Worm (Caenorhabditis elegans) whole organism, mixed stage, embryonic: ENCODE results near the gene pst-2.

Source experiments
- M03D4.4 ChIP-seq: sonication (generic microtip); optimal IDR thresholded peaks from 2 replicates; lab custom pipeline; 2017; ENCODE audit warnings: mild to moderate bottlenecking, missing genetic modification characterization, missing compliant biosample characterization
- bed-3 ChIP-seq: fragments of 200-800 bp; sonication (Bioruptor generic); optimal IDR thresholded peaks from 3 replicates; lab custom pipeline; 2018; ENCODE audit warnings: mild to moderate bottlenecking, missing genetic modification characterization, moderate library complexity, missing compliant biosample characterization
- blmp-1 ChIP-seq: fragments of 150-350 bp; optimal IDR thresholded peaks from 2 replicates; lab custom pipeline; 2014; ENCODE audit warnings: missing biosample characterization, missing genetic modification characterization
- ceh-39 ChIP-seq: fragments of 150-350 bp; optimal IDR thresholded peaks from 2 replicates; lab custom pipeline; 2014; ENCODE audit warnings: missing biosample characterization, missing genetic modification characterization
- ceh-43 ChIP-seq: fragments of 200-800 bp; sonication (Bioruptor generic); optimal IDR thresholded peaks from 2 replicates; lab custom pipeline; 2018; ENCODE audit warnings: mild to moderate bottlenecking, missing genetic modification characterization, moderate library complexity, missing compliant biosample characterization
- ceh-83 ChIP-seq: fragments of 200-800 bp; sonication (Bioruptor generic); optimal IDR thresholded peaks from 2 replicates; lab custom pipeline; 2018; ENCODE audit warnings: mild to moderate bottlenecking, missing genetic modification characterization, missing compliant biosample characterization
- ces-1 ChIP-seq: fragments of 150-350 bp; optimal IDR thresholded peaks from 2 replicates; lab custom pipeline; 2014; ENCODE audit warnings: missing biosample characterization, missing genetic modification reagents, missing genetic modification characterization
- cnd-1 ChIP-seq: fragments of 200-800 bp; sonication (Bioruptor generic); optimal IDR thresholded peaks from 2 replicates; lab custom pipeline; 2018; ENCODE audit warnings: mild to moderate bottlenecking, missing genetic modification characterization, missing compliant biosample characterization
- drap-1 ChIP-seq: fragments of 200-800 bp; sonication (Bioruptor generic); optimal IDR thresholded peaks from 3 replicates; lab custom pipeline; 2018; ENCODE audit warnings: mild to moderate bottlenecking, missing genetic modification characterization, missing compliant biosample characterization
- elt-1 ChIP-seq: sonication (generic microtip); optimal IDR thresholded peaks from 2 replicates; lab custom pipeline; 2017; ENCODE audit warnings: missing genetic modification characterization, mild to moderate bottlenecking, missing compliant biosample characterization, antibody characterized with exemption, moderate library complexity, borderline replicate concordance; ENCODE audit not compliant: insufficient read depth
- elt-3 ChIP-seq: fragments of 150-350 bp; optimal IDR thresholded peaks from 2 replicates; lab custom pipeline; 2014; ENCODE audit warnings: missing biosample characterization, missing genetic modification characterization
- flh-1 ChIP-seq: fragments of 200-800 bp; sonication (Bioruptor generic); optimal IDR thresholded peaks from 2 replicates; lab custom pipeline; 2018; ENCODE audit warnings: mild to moderate bottlenecking, missing genetic modification characterization, moderate library complexity, missing compliant biosample characterization
- ham-2 ChIP-seq: fragments of 200-800 bp; sonication (Bioruptor generic); optimal IDR thresholded peaks from 2 replicates; lab custom pipeline; 2018; ENCODE audit warnings: mild to moderate bottlenecking, missing genetic modification characterization, missing compliant biosample characterization
- hlh-1 ChIP-seq: fragments of 150-350 bp; optimal IDR thresholded peaks from 2 replicates; lab custom pipeline; 2014; ENCODE audit warnings: missing biosample characterization, missing genetic modification reagents, missing genetic modification characterization
- lin-13 ChIP-seq: fragments of 150-350 bp; optimal IDR thresholded peaks from 2 replicates; lab custom pipeline; 2014; ENCODE audit warnings: missing biosample characterization, missing genetic modification characterization
- lin-32 ChIP-seq: fragments of 200-800 bp; sonication (Bioruptor generic); optimal IDR thresholded peaks from 2 replicates; lab custom pipeline; 2018; ENCODE audit warnings: mild to moderate bottlenecking, missing genetic modification characterization, missing compliant biosample characterization
- lsy-2 ChIP-seq: fragments of 150-350 bp; optimal IDR thresholded peaks from 2 replicates; lab custom pipeline; 2014; ENCODE audit warnings: missing biosample characterization, missing genetic modification characterization
- mab-5 ChIP-seq: fragments of 150-350 bp; optimal IDR thresholded peaks from 2 replicates; lab custom pipeline; 2014; ENCODE audit warnings: missing biosample characterization, missing genetic modification characterization
- mep-1 ChIP-seq: fragments of 150-350 bp; optimal IDR thresholded peaks from 2 replicates; lab custom pipeline; 2017; ENCODE audit warnings: missing biosample characterization, missing genetic modification reagents, missing genetic modification characterization, inconsistent platforms
- mls-2 ChIP-seq: sonication (generic microtip); optimal IDR thresholded peaks from 2 replicates; lab custom pipeline; 2016; ENCODE audit warnings: mild to moderate bottlenecking, missing genetic modification characterization, moderate library complexity, missing compliant biosample characterization
- nhr-12 ChIP-seq: fragments of 150-350 bp; optimal IDR thresholded peaks from 2 replicates; lab custom pipeline; 2014; ENCODE audit warnings: missing biosample characterization, missing genetic modification characterization
- nhr-2 ChIP-seq: fragments of 150-350 bp; optimal IDR thresholded peaks from 2 replicates; lab custom pipeline; 2014; ENCODE audit warnings: missing biosample characterization, missing genetic modification characterization
- nhr-237 ChIP-seq: fragments of 150-350 bp; optimal IDR thresholded peaks from 2 replicates; lab custom pipeline; 2014; ENCODE audit warnings: missing biosample characterization, missing genetic modification characterization
- nhr-28 ChIP-seq: fragments of 150-350 bp; optimal IDR thresholded peaks from 2 replicates; lab custom pipeline; 2014; ENCODE audit warnings: missing biosample characterization, missing genetic modification characterization
- nhr-76 ChIP-seq: sonication (generic microtip); optimal IDR thresholded peaks from 2 replicates; lab custom pipeline; 2017; ENCODE audit warnings: missing biosample characterization, missing genetic modification characterization
- pha-4 ChIP-seq: fragments of 150-350 bp; optimal IDR thresholded peaks from 2 replicates; lab custom pipeline; 2018; ENCODE audit warnings: missing biosample characterization, missing genetic modification reagents, missing genetic modification characterization
- sem-2 ChIP-seq: fragments of 200-800 bp; sonication (Bioruptor generic); optimal IDR thresholded peaks from 2 replicates; lab custom pipeline; 2018; ENCODE audit warnings: mild to moderate bottlenecking, missing genetic modification characterization, missing compliant biosample characterization
- snpc-4 ChIP-seq: fragments of 150-350 bp; optimal IDR thresholded peaks from 2 replicates; lab custom pipeline; 2014; ENCODE audit warnings: missing biosample characterization, missing genetic modification characterization
- sptf-1 ChIP-seq: sonication (generic microtip); optimal IDR thresholded peaks from 2 replicates; lab custom pipeline; 2017; ENCODE audit warnings: mild to moderate bottlenecking, missing genetic modification characterization, moderate library complexity, missing compliant biosample characterization
- tbx-8 ChIP-seq: fragments of 200-800 bp; sonication (Bioruptor generic); optimal IDR thresholded peaks from 2 replicates; lab custom pipeline; 2018; ENCODE audit warnings: mild to moderate bottlenecking, missing genetic modification characterization, moderate library complexity, missing compliant biosample characterization
- unc-120 ChIP-seq: sonication (generic microtip); optimal IDR thresholded peaks from 2 replicates; lab custom pipeline; 2017; ENCODE audit warnings: missing genetic modification characterization, missing compliant biosample characterization; ENCODE audit not compliant: poor library complexity, severe bottlenecking
- unc-39 ChIP-seq: fragments of 150-350 bp; optimal IDR thresholded peaks from 2 replicates; lab custom pipeline; 2014; ENCODE audit warnings: missing biosample characterization, missing genetic modification characterization
- unc-62 ChIP-seq: fragments of 150-350 bp; optimal IDR thresholded peaks from 2 replicates; lab custom pipeline; 2014; ENCODE audit warnings: missing biosample characterization, missing genetic modification reagents, missing genetic modification characterization
- zip-8 ChIP-seq: fragments of 150-350 bp; optimal IDR thresholded peaks from 2 replicates; lab custom pipeline; 2014; ENCODE audit warnings: missing biosample characterization, missing genetic modification characterization
- ztf-11 ChIP-seq: fragments of 150-350 bp; optimal IDR thresholded peaks from 2 replicates; lab custom pipeline; 2014; ENCODE audit warnings: missing biosample characterization, missing genetic modification characterization

The pst-2 gene

ce11 chrIII:5697963-5698730 lies 17.9 kb downstream of the pst-2 start, which contains the start of the genes lgg-3 and rgs-5:
TSS of gene lgg-3 (minus strand) at chrIII:5698013.
TSS of gene rgs-5 (plus strand) at chrIII:5698555.
- no peak for TF ChIP-seq flh-1 (GFP tag; lab: Kevin White, UChicago)
- peak; percentile 34 for TF ChIP-seq ces-1
- peak; percentile 34 for TF ChIP-seq hlh-1 (tag; lab: Kevin White, UChicago)
- TF ChIP-seq mep-1 = peak; percentile 64
- peak; percentile 31 for TF ChIP-seq lsy-2
- TF ChIP-seq nhr-237 (tag; lab: Kevin White, UChicago) = no peak
- TF ChIP-seq, all 35 proteins: peak for 4

ce11 chrIII:5701491-5701890 lies 21.3 kb downstream of the pst-2 start:
- TF ChIP-seq snpc-4 (tag; lab: Kevin White, UChicago) = no peak
- TF ChIP-seq sptf-1 = no peak
- no peak for TF ChIP-seq sem-2
- no peak for TF ChIP-seq nhr-2 (tag; lab: Kevin White, UChicago)
- no peak for TF ChIP-seq lin-13
- no peak for TF ChIP-seq M03D4.4 (tag; lab: Kevin White, UChicago)
- no peak for TF ChIP-seq cnd-1 (tag; lab: Kevin White, UChicago)
- TF ChIP-seq mls-2 (tag; lab: Kevin White, UChicago) = no peak
- TF ChIP-seq bed-3 = no peak
- no peak for TF ChIP-seq ceh-83 (GFP tag; lab: Kevin White, UChicago)
- TF ChIP-seq hlh-1 (tag; lab: Kevin White, UChicago) = no peak
- TF ChIP-seq ceh-39 (tag; lab: Kevin White, UChicago) = no peak
- no peak for TF ChIP-seq zip-8 (tag; lab: Kevin White, UChicago)
- no peak for TF ChIP-seq mep-1
- TF ChIP-seq unc-62 (GFP tag; lab: Kevin White, UChicago) = no peak
- no peak for TF ChIP-seq drap-1 (GFP tag; lab: Kevin White, UChicago)
- no peak for TF ChIP-seq nhr-76 (tag; lab: Kevin White, UChicago)
- no peak for TF ChIP-seq flh-1 (GFP tag; lab: Kevin White, UChicago)
- no peak for TF ChIP-seq lin-32 (GFP tag; lab: Kevin White, UChicago)

DNA sequence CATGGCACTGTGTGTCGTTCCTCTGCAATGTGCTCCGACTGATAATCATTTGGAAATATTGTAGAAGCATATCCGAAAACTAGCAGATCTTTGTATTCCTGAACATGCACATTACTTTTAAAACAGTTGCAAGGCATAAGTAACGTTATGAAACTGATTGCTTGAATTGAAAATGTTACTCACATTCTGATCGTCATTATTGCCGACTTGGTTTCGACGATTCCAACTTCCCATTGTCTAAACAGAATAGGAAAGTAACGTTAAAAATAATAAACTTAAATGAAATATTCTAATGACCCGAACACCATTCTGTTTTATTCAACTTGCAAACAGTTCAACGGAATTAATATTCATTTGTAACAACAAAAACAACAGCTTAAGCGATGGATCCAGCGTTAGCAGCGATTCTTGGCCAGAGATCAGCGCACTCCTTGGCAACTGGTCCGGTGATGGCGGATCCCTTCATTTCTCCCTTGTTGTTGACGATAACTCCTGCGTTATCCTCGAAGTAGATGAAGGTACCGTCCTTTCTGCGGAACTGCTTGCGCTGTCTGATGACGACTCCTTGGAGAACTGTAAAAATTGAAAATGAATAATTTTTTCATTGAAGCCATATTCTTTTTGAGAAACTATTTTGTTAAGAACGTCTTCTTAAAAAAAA lies 25.1 kb downstream of the pst-2 start, which contains the start of gene swp-1:
Gene swp-1 (minus strand): TSS at position 298 of the 661 bp plus-strand sequence.
- no peak for TF ChIP-seq ces-1
- no peak for TF ChIP-seq ztf-11 (tag; lab: Kevin White, UChicago)
- TF ChIP-seq unc-62 (GFP tag; lab: Kevin White, UChicago) = no peak
- TF ChIP-seq sptf-1 = no peak
- no peak for TF ChIP-seq pha-4
- no peak for TF ChIP-seq lin-13
- no peak for TF ChIP-seq ham-2
- TF ChIP-seq elt-3 (tag; lab: Kevin White, UChicago) = no peak
- no peak for TF ChIP-seq ceh-83 (GFP tag; lab: Kevin White, UChicago)
- TF ChIP-seq lsy-2 = no peak
- TF ChIP-seq snpc-4 (tag; lab: Kevin White, UChicago) = no peak
- TF ChIP-seq ceh-43 (GFP tag; lab: Kevin White, UChicago) = no peak
- no peak for TF ChIP-seq nhr-2 (tag; lab: Kevin White, UChicago)
- no peak for TF ChIP-seq unc-39 (tag; lab: Kevin White, UChicago)

- TF ChIP-seq ces-1 = peak; percentile 90
- TF ChIP-seq nhr-76 (tag; lab: Kevin White, UChicago) = no peak
- TF ChIP-seq ham-2 = no peak
- TF ChIP-seq elt-1 (tag; lab: Kevin White, UChicago) = no peak
- no peak for TF ChIP-seq nhr-28
- TF ChIP-seq drap-1 (GFP tag; lab: Kevin White, UChicago) = no peak
- TF ChIP-seq mls-2 (tag; lab: Kevin White, UChicago) = peak; percentile 33
- TF ChIP-seq blmp-1 = no peak
- no peak for TF ChIP-seq sem-2
- peak; percentile 89 for TF ChIP-seq lsy-2
- no peak for TF ChIP-seq snpc-4 (tag; lab: Kevin White, UChicago)
- TF ChIP-seq pha-4 = peak; percentile 93
- peak; percentile 97 for TF ChIP-seq ceh-39 (tag; lab: Kevin White, UChicago)
- TF ChIP-seq unc-62 (GFP tag; lab: Kevin White, UChicago) = peak; percentile 66
- no peak for TF ChIP-seq nhr-12 (tag; lab: Kevin White, UChicago)
- TF ChIP-seq ceh-43 (GFP tag; lab: Kevin White, UChicago) = no peak
- TF ChIP-seq sptf-1 = peak; percentile 62
- TF ChIP-seq ztf-11 (tag; lab: Kevin White, UChicago) = peak; percentile 37
- peak; percentile 92 for TF ChIP-seq unc-120
- TF ChIP-seq nhr-237 (tag; lab: Kevin White, UChicago) = peak; percentile 94
- peak; percentile 12 for TF ChIP-seq elt-3 (tag; lab: Kevin White, UChicago)
- no peak for TF ChIP-seq tbx-8
- TF ChIP-seq mab-5 (tag; lab: Kevin White, UChicago) = peak; percentile 85
- TF ChIP-seq hlh-1 (tag; lab: Kevin White, UChicago) = peak; percentile 90
- TF ChIP-seq zip-8 (tag; lab: Kevin White, UChicago) = no peak
- no peak for TF ChIP-seq bed-3
- no peak for TF ChIP-seq lin-32 (GFP tag; lab: Kevin White, UChicago)
- TF ChIP-seq mep-1 = peak; percentile 98
- no peak for TF ChIP-seq flh-1 (GFP tag; lab: Kevin White, UChicago)
- peak; percentile 92 for TF ChIP-seq lin-13
- TF ChIP-seq unc-39 (tag; lab: Kevin White, UChicago) = no peak
- no peak for TF ChIP-seq nhr-2 (tag; lab: Kevin White, UChicago)
- no peak for TF ChIP-seq cnd-1 (tag; lab: Kevin White, UChicago)
- no peak for TF ChIP-seq ceh-83 (GFP tag; lab: Kevin White, UChicago)
- TF ChIP-seq M03D4.4 (tag; lab: Kevin White, UChicago) = no peak
Measured at ce11 chrIII:5706077-5706627, 25.9 kb downstream of the pst-2 start, which contains the start of gene rpl-23. TSS of gene rpl-23 (minus strand) at chrIII:5706127.
